Worm (Caenorhabditis elegans) whole organism, early embryonic: ENCODE data around the gene C25G4.3.

ENCODE experiments used
- ama-1 ChIP-seq: fragments of 150-350 bp; optimal IDR thresholded peaks from 2 replicates; lab custom pipeline; 2014
- flt-1 ChIP-seq: fragments of 200-800 bp; sonication (Bioruptor generic); IDR thresholded peaks from 2 replicates; pipeline ENCODE4 v1.3.6; 2022; ENCODE audit warnings: missing genetic modification characterization, missing compliant biosample characterization
- hmbx-1 ChIP-seq: sonication (generic microtip); optimal IDR thresholded peaks from 2 replicates; lab custom pipeline; 2016; ENCODE audit warnings: mild to moderate bottlenecking, missing genetic modification characterization, missing compliant biosample characterization
- hnd-1 ChIP-seq: sonication (generic microtip); optimal IDR thresholded peaks from 2 replicates; lab custom pipeline; 2016; ENCODE audit warnings: missing genetic modification characterization, missing compliant biosample characterization
- pes-1 ChIP-seq: fragments of 200-800 bp; sonication (Bioruptor generic); IDR thresholded peaks from 2 replicates; pipeline ENCODE4 v1.3.6; 2022; ENCODE audit warnings: missing genetic modification reagents, missing genetic modification characterization, missing compliant biosample characterization

DNA sequence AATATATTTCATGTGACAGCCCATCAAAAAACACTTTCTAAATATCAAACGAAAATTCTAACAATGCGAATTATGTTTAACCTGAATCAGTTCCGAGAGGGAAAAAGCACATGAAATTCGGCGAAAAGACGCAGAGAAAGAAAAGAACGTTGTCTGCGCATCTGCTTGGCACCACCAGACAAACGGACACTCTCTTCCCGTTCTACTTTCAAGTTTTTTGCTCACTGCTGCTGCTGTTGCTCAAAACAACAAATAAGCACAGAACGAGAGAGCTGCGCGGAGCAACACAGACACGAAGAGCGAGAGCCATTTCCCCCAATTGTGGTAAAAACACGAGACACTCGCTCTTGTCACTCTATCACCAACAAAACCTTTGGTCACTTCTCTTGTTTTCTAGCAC, 19.1 kb upstream of the C25G4.3 start:
- TF ChIP-seq flt-1 (GFP tag; lab: Robert Waterston, UW) (no peak), hnd-1 (tag; lab: Kevin White, UChicago) (no peak), ama-1 (lab: Kevin White, UChicago) (no peak), pes-1 (no peak), hmbx-1 (tag; lab: Kevin White, UChicago) (no peak)
